Worm (Caenorhabditis elegans) whole organism, L4 larva: ENCODE results near the gene C04E7.5.

Experiments
- ces-1 ChIP-seq: fragments of 150-350 bp; sonication (generic microtip); optimal IDR thresholded peaks from 4 replicates; lab custom pipeline; 2014; ENCODE audit warnings: missing biosample characterization, missing genetic modification reagents, missing genetic modification characterization
- fkh-10 ChIP-seq: fragments of 150-350 bp; optimal IDR thresholded peaks from 2 replicates; lab custom pipeline; 2014; ENCODE audit warnings: missing biosample characterization, missing genetic modification reagents, missing genetic modification characterization
- madf-9 ChIP-seq: fragments of 200-800 bp; sonication (Bioruptor generic); conservative IDR thresholded peaks from 2 replicates; pipeline ENCODE4 v1.3.6; 2022; ENCODE audit warnings: missing genetic modification reagents, missing genetic modification characterization, missing compliant biosample characterization
- nhr-237 ChIP-seq: sonication (generic microtip); optimal IDR thresholded peaks from 2 replicates; lab custom pipeline; 2017; ENCODE audit warnings: missing biosample characterization, missing genetic modification characterization
- tag-97 ChIP-seq: fragments of 200-800 bp; sonication (Bioruptor generic); IDR thresholded peaks from 2 replicates; pipeline ENCODE4 v1.3.6; 2022; ENCODE audit warnings: missing genetic modification characterization, missing compliant biosample characterization
- zip-2 ChIP-seq: fragments of 150-350 bp; optimal IDR thresholded peaks from 2 replicates; lab custom pipeline; 2014; ENCODE audit warnings: missing biosample characterization, missing genetic modification characterization

DNA sequence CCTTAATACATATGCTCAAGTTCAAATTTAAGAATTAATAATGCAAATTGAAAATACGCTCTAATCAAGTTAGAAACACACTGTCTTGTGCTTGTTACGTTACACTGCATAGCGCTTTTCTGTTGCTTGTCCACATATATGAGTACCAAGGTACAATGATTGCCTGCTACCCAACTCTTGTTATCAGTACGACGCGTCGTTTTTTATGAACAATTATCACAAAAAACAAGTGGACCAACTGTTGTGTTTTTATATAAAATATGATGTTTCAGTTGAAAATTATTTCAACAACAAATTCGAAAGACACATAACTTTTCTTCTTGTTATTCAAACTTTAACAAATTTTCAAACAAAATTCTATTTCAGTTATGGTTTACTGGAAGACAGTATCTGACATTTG, 47.7 kb upstream of the C04E7.5 start, which contains the start of gene M02E1.4:
- TF ChIP-seq tag-97 (GFP tag; lab: Robert Waterston, UW): no peak
- TF ChIP-seq madf-9 (GFP tag; lab: Robert Waterston, UW): no peak
- no peak for TF ChIP-seq fkh-10 (GFP tag; lab: Kevin White, UChicago)
- no peak for TF ChIP-seq zip-2 (tag; lab: Kevin White, UChicago)
- TF ChIP-seq nhr-237: no peak
- no peak for TF ChIP-seq ces-1 (GFP tag; lab: Kevin White, UChicago)
